Fruit fly (Drosophila melanogaster) whole organism: Measurements from ENCODE around the gene gammaTub37C.

Source experiments
- CG8478 ChIP-seq: fragments of >200 bp; optimal IDR thresholded peaks from 2 replicates; lab custom pipeline; 2018; ENCODE audit warnings: inconsistent platforms
- Dll ChIP-seq: fragments of >200 bp; optimal IDR thresholded peaks from 2 replicates; lab custom pipeline; 2017
- EcR ChIP-seq, 2 experiments: fragments of >200 bp; optimal IDR thresholded peaks; 2 replicates each; lab custom pipeline; 2017; ENCODE audit warnings: missing biosample characterization in 2 of 2, missing genetic modification characterization in 2 of 2, missing genetic modification reagents in 2 of 2
- pan ChIP-seq: fragments of >200 bp; optimal IDR thresholded peaks from 2 replicates; lab custom pipeline; 2017
- usp ChIP-seq: fragments of >200 bp; optimal IDR thresholded peaks from 2 replicates; lab custom pipeline; 2017; ENCODE audit warnings: missing biosample characterization, missing genetic modification characterization, mixed read lengths

dm6 chr2L:19182710-19183109 lies 2.8 kb downstream of the gammaTub37C start, which contains the start of gene CG42688:
- TF ChIP-seq EcR (GFP tag; optimal IDR thresholded peaks at IDR 0.05; lab: Kevin White, UChicago) = no peak
- no peak for TF ChIP-seq CG8478 (lab: Kevin White, UChicago)
- no peak for TF ChIP-seq pan (lab: Kevin White, UChicago)
- no peak for TF ChIP-seq usp
- TF ChIP-seq Dll = no peak
